Worm (Caenorhabditis elegans) whole organism, late embryonic: Measurements from ENCODE around the gene D2023.6.

Experiments
- K09A11.1 ChIP-seq: sonication (generic microtip); optimal IDR thresholded peaks from 2 replicates; lab custom pipeline; 2017; ENCODE audit warnings: antibody characterized with exemption, mild to moderate bottlenecking, missing genetic modification characterization, missing compliant biosample characterization; ENCODE audit not compliant: insufficient read depth
- Y22D7AL.16 ChIP-seq: sonication (generic microtip); optimal IDR thresholded peaks from 2 replicates; lab custom pipeline; 2016; ENCODE audit warnings: missing genetic modification characterization, missing compliant biosample characterization
- ceh-30 ChIP-seq: fragments of 150-350 bp; optimal IDR thresholded peaks from 2 replicates; lab custom pipeline; 2014; ENCODE audit warnings: missing biosample characterization, missing genetic modification characterization
- ceh-31 ChIP-seq: sonication (generic microtip); optimal IDR thresholded peaks from 2 replicates; lab custom pipeline; 2016; ENCODE audit warnings: missing genetic modification characterization, missing compliant biosample characterization
- elt-2 ChIP-seq: sonication (generic microtip); optimal IDR thresholded peaks from 2 replicates; lab custom pipeline; 2016; ENCODE audit warnings: missing genetic modification reagents, missing genetic modification characterization, missing compliant biosample characterization
- fkh-10 ChIP-seq: fragments of 150-350 bp; optimal IDR thresholded peaks from 2 replicates; lab custom pipeline; 2014; ENCODE audit warnings: missing biosample characterization, missing genetic modification reagents, missing genetic modification characterization
- nfya-1 ChIP-seq: sonication (generic microtip); optimal IDR thresholded peaks from 2 replicates; lab custom pipeline; 2017; ENCODE audit warnings: missing genetic modification characterization, mild to moderate bottlenecking, missing compliant biosample characterization, antibody characterized with exemption, moderate library complexity
- rnt-1 ChIP-seq: sonication (generic microtip); optimal IDR thresholded peaks from 2 replicates; lab custom pipeline; 2016; ENCODE audit warnings: missing genetic modification characterization, missing compliant biosample characterization
- tbx-2 ChIP-seq: sonication (generic microtip); optimal IDR thresholded peaks from 2 replicates; lab custom pipeline; 2016; ENCODE audit warnings: missing genetic modification characterization, missing compliant biosample characterization
- unc-42 ChIP-seq: sonication (generic microtip); optimal IDR thresholded peaks from 2 replicates; lab custom pipeline; 2016; ENCODE audit warnings: missing genotype, missing genetic modification characterization, missing compliant biosample characterization

- TF ChIP-seq fkh-10 = no peak
- no peak for TF ChIP-seq K09A11.1 (tag; lab: Kevin White, UChicago)
- TF ChIP-seq ceh-31 (tag; lab: Kevin White, UChicago) = no peak
- no peak for TF ChIP-seq tbx-2 (tag; lab: Kevin White, UChicago)
- TF ChIP-seq Y22D7AL.16 (tag; lab: Kevin White, UChicago) = no peak
- TF ChIP-seq nfya-1 (tag; lab: Kevin White, UChicago) = no peak
- no peak for TF ChIP-seq rnt-1 (tag; lab: Kevin White, UChicago)
- no peak for TF ChIP-seq ceh-30
- TF ChIP-seq elt-2 (tag; lab: Kevin White, UChicago) = peak; percentile 73
- TF ChIP-seq unc-42 (tag; lab: Kevin White, UChicago) = no peak
These were observed 32.1 kb downstream of the D2023.6 start for ce11 chrV:11859082-11859858.
